Worm (Caenorhabditis elegans) whole organism, mixed stage, embryonic: ENCODE results near the gene B0524.2.

ENCODE experiments used
- M03D4.4 ChIP-seq: sonication (generic microtip); optimal IDR thresholded peaks from 2 replicates; lab custom pipeline; 2017; ENCODE audit warnings: mild to moderate bottlenecking, missing genetic modification characterization, missing compliant biosample characterization
- bed-3 ChIP-seq: fragments of 200-800 bp; sonication (Bioruptor generic); optimal IDR thresholded peaks from 3 replicates; lab custom pipeline; 2018; ENCODE audit warnings: mild to moderate bottlenecking, missing genetic modification characterization, moderate library complexity, missing compliant biosample characterization
- blmp-1 ChIP-seq: fragments of 150-350 bp; optimal IDR thresholded peaks from 2 replicates; lab custom pipeline; 2014; ENCODE audit warnings: missing biosample characterization, missing genetic modification characterization
- ceh-39 ChIP-seq: fragments of 150-350 bp; optimal IDR thresholded peaks from 2 replicates; lab custom pipeline; 2014; ENCODE audit warnings: missing biosample characterization, missing genetic modification characterization
- ceh-43 ChIP-seq: fragments of 200-800 bp; sonication (Bioruptor generic); optimal IDR thresholded peaks from 2 replicates; lab custom pipeline; 2018; ENCODE audit warnings: mild to moderate bottlenecking, missing genetic modification characterization, moderate library complexity, missing compliant biosample characterization
- ceh-83 ChIP-seq: fragments of 200-800 bp; sonication (Bioruptor generic); optimal IDR thresholded peaks from 2 replicates; lab custom pipeline; 2018; ENCODE audit warnings: mild to moderate bottlenecking, missing genetic modification characterization, missing compliant biosample characterization
- ces-1 ChIP-seq: fragments of 150-350 bp; optimal IDR thresholded peaks from 2 replicates; lab custom pipeline; 2014; ENCODE audit warnings: missing biosample characterization, missing genetic modification reagents, missing genetic modification characterization
- cnd-1 ChIP-seq: fragments of 200-800 bp; sonication (Bioruptor generic); optimal IDR thresholded peaks from 2 replicates; lab custom pipeline; 2018; ENCODE audit warnings: mild to moderate bottlenecking, missing genetic modification characterization, missing compliant biosample characterization
- drap-1 ChIP-seq: fragments of 200-800 bp; sonication (Bioruptor generic); optimal IDR thresholded peaks from 3 replicates; lab custom pipeline; 2018; ENCODE audit warnings: mild to moderate bottlenecking, missing genetic modification characterization, missing compliant biosample characterization
- elt-1 ChIP-seq: sonication (generic microtip); optimal IDR thresholded peaks from 2 replicates; lab custom pipeline; 2017; ENCODE audit warnings: missing genetic modification characterization, mild to moderate bottlenecking, missing compliant biosample characterization, antibody characterized with exemption, moderate library complexity, borderline replicate concordance; ENCODE audit not compliant: insufficient read depth
- elt-3 ChIP-seq: fragments of 150-350 bp; optimal IDR thresholded peaks from 2 replicates; lab custom pipeline; 2014; ENCODE audit warnings: missing biosample characterization, missing genetic modification characterization
- flh-1 ChIP-seq: fragments of 200-800 bp; sonication (Bioruptor generic); optimal IDR thresholded peaks from 2 replicates; lab custom pipeline; 2018; ENCODE audit warnings: mild to moderate bottlenecking, missing genetic modification characterization, moderate library complexity, missing compliant biosample characterization
- ham-2 ChIP-seq: fragments of 200-800 bp; sonication (Bioruptor generic); optimal IDR thresholded peaks from 2 replicates; lab custom pipeline; 2018; ENCODE audit warnings: mild to moderate bottlenecking, missing genetic modification characterization, missing compliant biosample characterization
- hlh-1 ChIP-seq: fragments of 150-350 bp; optimal IDR thresholded peaks from 2 replicates; lab custom pipeline; 2014; ENCODE audit warnings: missing biosample characterization, missing genetic modification reagents, missing genetic modification characterization
- lin-13 ChIP-seq: fragments of 150-350 bp; optimal IDR thresholded peaks from 2 replicates; lab custom pipeline; 2014; ENCODE audit warnings: missing biosample characterization, missing genetic modification characterization
- lin-32 ChIP-seq: fragments of 200-800 bp; sonication (Bioruptor generic); optimal IDR thresholded peaks from 2 replicates; lab custom pipeline; 2018; ENCODE audit warnings: mild to moderate bottlenecking, missing genetic modification characterization, missing compliant biosample characterization
- lsy-2 ChIP-seq: fragments of 150-350 bp; optimal IDR thresholded peaks from 2 replicates; lab custom pipeline; 2014; ENCODE audit warnings: missing biosample characterization, missing genetic modification characterization
- mab-5 ChIP-seq: fragments of 150-350 bp; optimal IDR thresholded peaks from 2 replicates; lab custom pipeline; 2014; ENCODE audit warnings: missing biosample characterization, missing genetic modification characterization
- mep-1 ChIP-seq: fragments of 150-350 bp; optimal IDR thresholded peaks from 2 replicates; lab custom pipeline; 2017; ENCODE audit warnings: missing biosample characterization, missing genetic modification reagents, missing genetic modification characterization, inconsistent platforms
- mls-2 ChIP-seq: sonication (generic microtip); optimal IDR thresholded peaks from 2 replicates; lab custom pipeline; 2016; ENCODE audit warnings: mild to moderate bottlenecking, missing genetic modification characterization, moderate library complexity, missing compliant biosample characterization
- nhr-12 ChIP-seq: fragments of 150-350 bp; optimal IDR thresholded peaks from 2 replicates; lab custom pipeline; 2014; ENCODE audit warnings: missing biosample characterization, missing genetic modification characterization
- nhr-2 ChIP-seq: fragments of 150-350 bp; optimal IDR thresholded peaks from 2 replicates; lab custom pipeline; 2014; ENCODE audit warnings: missing biosample characterization, missing genetic modification characterization
- nhr-237 ChIP-seq: fragments of 150-350 bp; optimal IDR thresholded peaks from 2 replicates; lab custom pipeline; 2014; ENCODE audit warnings: missing biosample characterization, missing genetic modification characterization
- nhr-28 ChIP-seq: fragments of 150-350 bp; optimal IDR thresholded peaks from 2 replicates; lab custom pipeline; 2014; ENCODE audit warnings: missing biosample characterization, missing genetic modification characterization
- nhr-76 ChIP-seq: sonication (generic microtip); optimal IDR thresholded peaks from 2 replicates; lab custom pipeline; 2017; ENCODE audit warnings: missing biosample characterization, missing genetic modification characterization
- pha-4 ChIP-seq: fragments of 150-350 bp; optimal IDR thresholded peaks from 2 replicates; lab custom pipeline; 2018; ENCODE audit warnings: missing biosample characterization, missing genetic modification reagents, missing genetic modification characterization
- sem-2 ChIP-seq: fragments of 200-800 bp; sonication (Bioruptor generic); optimal IDR thresholded peaks from 2 replicates; lab custom pipeline; 2018; ENCODE audit warnings: mild to moderate bottlenecking, missing genetic modification characterization, missing compliant biosample characterization
- snpc-4 ChIP-seq: fragments of 150-350 bp; optimal IDR thresholded peaks from 2 replicates; lab custom pipeline; 2014; ENCODE audit warnings: missing biosample characterization, missing genetic modification characterization
- sptf-1 ChIP-seq: sonication (generic microtip); optimal IDR thresholded peaks from 2 replicates; lab custom pipeline; 2017; ENCODE audit warnings: mild to moderate bottlenecking, missing genetic modification characterization, moderate library complexity, missing compliant biosample characterization
- tbx-8 ChIP-seq: fragments of 200-800 bp; sonication (Bioruptor generic); optimal IDR thresholded peaks from 2 replicates; lab custom pipeline; 2018; ENCODE audit warnings: mild to moderate bottlenecking, missing genetic modification characterization, moderate library complexity, missing compliant biosample characterization
- unc-120 ChIP-seq: sonication (generic microtip); optimal IDR thresholded peaks from 2 replicates; lab custom pipeline; 2017; ENCODE audit warnings: missing genetic modification characterization, missing compliant biosample characterization; ENCODE audit not compliant: poor library complexity, severe bottlenecking
- unc-39 ChIP-seq: fragments of 150-350 bp; optimal IDR thresholded peaks from 2 replicates; lab custom pipeline; 2014; ENCODE audit warnings: missing biosample characterization, missing genetic modification characterization
- unc-62 ChIP-seq: fragments of 150-350 bp; optimal IDR thresholded peaks from 2 replicates; lab custom pipeline; 2014; ENCODE audit warnings: missing biosample characterization, missing genetic modification reagents, missing genetic modification characterization
- zip-8 ChIP-seq: fragments of 150-350 bp; optimal IDR thresholded peaks from 2 replicates; lab custom pipeline; 2014; ENCODE audit warnings: missing biosample characterization, missing genetic modification characterization
- ztf-11 ChIP-seq: fragments of 150-350 bp; optimal IDR thresholded peaks from 2 replicates; lab custom pipeline; 2014; ENCODE audit warnings: missing biosample characterization, missing genetic modification characterization

B0524.2 gene

ce11 chrIII:1925048-1925537, 31.2 kb downstream of the B0524.2 start (continued):
- TF ChIP-seq zip-8 (tag; lab: Kevin White, UChicago): no peak
- TF ChIP-seq, all 35 proteins: peak for 24

ce11 chrIII:1925786-1926185, 31.9 kb downstream of the B0524.2 start:
- TF ChIP-seq snpc-4 (tag; lab: Kevin White, UChicago) (no peak), ceh-43 (GFP tag; lab: Kevin White, UChicago) (no peak), mab-5 (tag; lab: Kevin White, UChicago) (no peak)
- TF ChIP-seq, all 35 proteins: peak for 0

ce11 chrIII:1926456-1926855, 32.6 kb downstream of the B0524.2 start:
- TF ChIP-seq nhr-237 (tag; lab: Kevin White, UChicago) (peak; percentile 61), nhr-76 (no peak), lin-32 (GFP tag; lab: Kevin White, UChicago) (no peak), sem-2 (GFP tag; lab: Kevin White, UChicago) (no peak), ztf-11 (tag; lab: Kevin White, UChicago) (peak; percentile 18), ceh-39 (tag; lab: Kevin White, UChicago) (no peak), unc-39 (tag; lab: Kevin White, UChicago) (no peak), blmp-1 (tag; lab: Kevin White, UChicago) (peak; percentile 65), mep-1 (tag; lab: Kevin White, UChicago) (no peak), drap-1 (no peak), ham-2 (GFP tag; lab: Kevin White, UChicago) (no peak), M03D4.4 (tag; lab: Kevin White, UChicago) (no peak), lin-13 (tag; lab: Kevin White, UChicago) (peak; percentile 63), ceh-83 (no peak), tbx-8 (GFP tag; lab: Kevin White, UChicago) (no peak), sptf-1 (tag; lab: Kevin White, UChicago) (peak; percentile 21), mab-5 (tag; lab: Kevin White, UChicago) (peak; percentile 0), ces-1 (peak; percentile 81), hlh-1 (tag; lab: Kevin White, UChicago) (peak; percentile 40), nhr-28 (tag; lab: Kevin White, UChicago) (no peak), unc-120 (no peak), elt-1 (peak; percentile 19), snpc-4 (tag; lab: Kevin White, UChicago) (no peak), unc-62 (GFP tag; lab: Kevin White, UChicago) (peak; percentile 57), elt-3 (tag; lab: Kevin White, UChicago) (peak; percentile 76), flh-1 (GFP tag; lab: Kevin White, UChicago) (no peak), bed-3 (no peak), mls-2 (tag; lab: Kevin White, UChicago) (no peak), zip-8 (tag; lab: Kevin White, UChicago) (no peak), cnd-1 (tag; lab: Kevin White, UChicago) (no peak), ceh-43 (GFP tag; lab: Kevin White, UChicago) (no peak), lsy-2 (tag; lab: Kevin White, UChicago) (peak; percentile 51), nhr-12 (tag; lab: Kevin White, UChicago) (peak; percentile 70), nhr-2 (tag; lab: Kevin White, UChicago) (peak; percentile 25), pha-4 (tag; lab: Kevin White, UChicago) (peak; percentile 98)
- TF ChIP-seq, all 35 proteins: peak for 15

ce11 chrIII:1927230-1927629, 33.4 kb downstream of the B0524.2 start:
- no peak for TF ChIP-seq drap-1
- TF ChIP-seq lsy-2 (tag; lab: Kevin White, UChicago): peak; percentile 61
- TF ChIP-seq lin-13 (tag; lab: Kevin White, UChicago): peak; percentile 65
